Fruit fly (Drosophila melanogaster): ENCODE results near the gene IKKbeta.

Gene IKKbeta

DNA sequence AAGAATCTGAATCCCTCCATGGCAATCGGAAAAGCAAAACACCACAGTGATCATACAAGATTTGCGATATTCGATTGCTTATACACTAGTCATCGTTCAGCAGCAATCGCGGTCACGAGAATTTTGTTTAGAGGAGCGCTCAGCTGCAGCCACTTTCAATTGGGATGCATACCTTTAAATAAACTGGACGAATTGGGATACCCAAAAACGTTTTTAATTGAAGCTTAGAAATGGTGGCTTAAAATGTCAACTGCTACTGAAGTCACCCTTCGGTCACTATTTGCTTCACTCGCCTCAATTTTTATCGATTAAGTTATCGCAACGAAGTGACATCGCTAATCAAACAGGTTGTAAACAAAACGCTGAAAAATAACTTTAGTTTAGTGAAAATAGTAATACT, at the start of gene IKKbeta, which contains the start of gene CG5013:
Gene IKKbeta, minus strand, starts transcription at position 53 of the 400 bp plus-strand sequence.
Gene CG5013, plus strand, starts transcription at position 302 of the 400 bp plus-strand sequence.
- no peak for TF ChIP-seq pan (optimal IDR thresholded peaks at IDR 0.05)
- no peak for TF ChIP-seq psq (optimal IDR thresholded peaks at IDR 0.05)
- TF ChIP-seq Dll (optimal IDR thresholded peaks at IDR 0.05) = no peak
- no peak for TF ChIP-seq EcR (GFP tag; optimal IDR thresholded peaks at IDR 0.05)
- no peak for TF ChIP-seq usp (GFP tag; optimal IDR thresholded peaks at IDR 0.05)
- TF ChIP-seq CG8478 (optimal IDR thresholded peaks at IDR 0.05) = no peak

DNA sequence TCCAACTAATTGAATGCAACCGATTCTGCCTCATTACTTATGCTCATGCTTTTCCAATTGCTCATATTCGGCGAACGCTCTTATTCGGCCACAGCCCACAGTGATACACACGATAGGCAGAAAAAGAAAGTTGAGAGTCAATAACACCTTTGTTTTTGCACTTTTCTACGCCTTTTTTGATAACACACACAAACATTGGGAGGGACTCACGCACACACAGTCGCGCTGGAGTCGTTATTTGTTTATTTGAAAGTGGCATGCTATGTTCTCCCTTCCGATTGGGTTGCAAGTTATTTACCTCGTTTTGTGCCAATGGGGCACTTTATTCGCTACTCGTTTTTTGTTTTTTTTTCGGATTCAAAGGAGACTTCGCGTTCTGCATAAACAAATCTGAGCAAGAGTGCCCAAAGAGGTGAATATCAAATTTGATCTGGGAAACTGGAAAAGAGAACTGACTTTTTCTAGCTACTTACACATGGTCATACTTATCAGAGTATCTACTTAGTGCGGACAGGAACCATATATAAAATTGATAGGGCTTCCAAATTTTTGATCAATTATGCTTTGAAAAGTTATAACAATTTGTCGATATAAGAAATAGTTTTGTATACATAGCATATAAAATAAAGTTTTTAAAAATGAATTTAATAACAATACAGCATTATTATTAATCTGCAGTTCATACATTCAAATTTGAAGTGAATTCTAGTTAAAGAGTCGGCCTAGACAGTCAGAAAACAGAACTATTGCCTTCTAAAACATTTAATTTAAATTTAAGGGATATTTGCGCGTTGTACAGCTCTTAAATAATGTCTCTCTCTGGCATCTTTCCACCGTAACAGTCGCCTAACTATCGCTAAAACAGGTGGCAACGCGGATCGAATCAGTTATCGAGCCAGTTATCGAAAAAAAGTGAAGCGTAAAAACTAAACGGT, 49.4 kb upstream of the IKKbeta start, which contains the start of the genes Mhcl and Akt:
Gene Mhcl, minus strand, starts transcription at position 429 of the 935 bp plus-strand sequence.
Gene Akt, plus strand, starts transcription at position 896 of the 935 bp plus-strand sequence.
- no peak for TF ChIP-seq pan (optimal IDR thresholded peaks at IDR 0.05)
- TF ChIP-seq CG8478 (optimal IDR thresholded peaks at IDR 0.05) = no peak
- no peak for TF ChIP-seq psq (optimal IDR thresholded peaks at IDR 0.05)
- TF ChIP-seq usp (GFP tag; optimal IDR thresholded peaks at IDR 0.05) = no peak
- no peak for TF ChIP-seq EcR (GFP tag; optimal IDR thresholded peaks at IDR 0.05)
- no peak for TF ChIP-seq Dll (optimal IDR thresholded peaks at IDR 0.05)

- TF ChIP-seq Dll (optimal IDR thresholded peaks at IDR 0.05) = no peak
- peak; percentile 72 to 80 for TF ChIP-seq EcR (GFP tag; optimal IDR thresholded peaks at IDR 0.05)
These were observed 48.6 kb upstream of the IKKbeta start for dm6 chr3R:16097661-16098329.

DNA sequence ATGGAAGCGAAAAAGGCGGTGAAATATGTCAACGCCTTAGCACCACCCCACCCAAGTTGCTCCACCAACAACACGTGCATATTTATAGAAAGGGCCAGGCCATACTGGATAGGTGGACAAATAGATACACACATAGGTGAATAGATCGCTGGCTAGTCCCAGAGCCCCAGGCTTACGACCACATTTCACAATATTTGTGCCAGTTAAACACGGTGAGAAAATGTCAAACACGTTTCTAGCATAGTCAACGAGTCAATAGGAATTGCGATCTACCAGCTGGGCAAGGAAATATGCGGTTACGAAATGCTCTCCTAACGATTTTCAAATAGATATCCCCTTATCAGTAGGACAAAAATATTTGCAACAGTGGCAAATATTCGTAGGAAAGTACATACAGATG, 45.7 kb upstream of the IKKbeta start:
- TF ChIP-seq Dll (optimal IDR thresholded peaks at IDR 0.05) (no peak), EcR (GFP tag; optimal IDR thresholded peaks at IDR 0.05) (peak in 1 of 2 experiments; percentile 18), psq (optimal IDR thresholded peaks at IDR 0.05) (no peak)

- TF ChIP-seq EcR (GFP tag; optimal IDR thresholded peaks at IDR 0.05) (no peak), pan (optimal IDR thresholded peaks at IDR 0.05) (peak; percentile 86), psq (optimal IDR thresholded peaks at IDR 0.05) (no peak), CG8478 (optimal IDR thresholded peaks at IDR 0.05) (no peak), usp (GFP tag; optimal IDR thresholded peaks at IDR 0.05) (no peak), Dll (optimal IDR thresholded peaks at IDR 0.05) (no peak)
These were observed 44.9 kb upstream of the IKKbeta start for dm6 chr3R:16094011-16094729.

DNA sequence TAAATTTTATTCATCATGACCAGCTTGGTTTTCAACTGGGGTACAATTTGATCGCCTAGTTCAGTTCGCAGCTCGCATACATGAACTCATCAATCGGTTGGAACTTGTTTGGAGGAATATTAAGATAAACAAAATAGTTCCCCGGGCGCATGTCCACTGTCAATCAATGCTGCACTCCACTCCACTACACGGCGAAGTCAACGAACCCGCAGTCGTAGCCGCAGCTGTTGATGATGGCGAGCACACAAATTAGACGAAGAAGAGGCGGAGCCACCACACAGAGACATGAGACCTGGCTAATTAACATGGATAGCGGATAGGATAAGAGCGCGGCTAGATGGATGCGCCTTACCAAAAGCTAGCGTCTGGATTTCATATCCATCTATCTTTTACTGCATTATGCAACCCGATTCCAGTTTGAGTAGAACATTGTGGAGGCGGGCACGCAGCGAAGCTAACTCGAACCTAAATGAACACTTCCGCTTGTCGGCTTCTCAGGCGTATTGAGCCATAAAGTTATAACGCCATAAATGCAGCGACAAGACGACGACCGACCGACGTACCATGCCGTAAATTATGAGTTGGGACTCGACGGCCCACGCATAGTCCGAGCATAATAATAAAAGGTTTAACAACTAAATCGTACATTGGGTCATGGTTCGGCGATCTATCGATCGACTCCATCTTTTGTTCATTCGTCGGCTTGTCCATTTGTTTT, 42.8 kb upstream of the IKKbeta start:
- no peak for TF ChIP-seq Dll (optimal IDR thresholded peaks at IDR 0.05)
- peak in 1 of 2 experiments; percentile 64 for TF ChIP-seq EcR (GFP tag; optimal IDR thresholded peaks at IDR 0.05)
- no peak for TF ChIP-seq pan (optimal IDR thresholded peaks at IDR 0.05)

dm6 chr3R:16083578-16083977, 34.4 kb upstream of the IKKbeta start, which contains the start of gene sxe2:
TSS of gene sxe2 (plus strand) at chr3R:16083878.
- no peak for TF ChIP-seq usp (GFP tag; optimal IDR thresholded peaks at IDR 0.05)
- no peak for TF ChIP-seq EcR (GFP tag; optimal IDR thresholded peaks at IDR 0.05)
- no peak for TF ChIP-seq pan (optimal IDR thresholded peaks at IDR 0.05)
- TF ChIP-seq Dll (optimal IDR thresholded peaks at IDR 0.05) = no peak
- TF ChIP-seq psq (optimal IDR thresholded peaks at IDR 0.05) = no peak
- no peak for TF ChIP-seq CG8478 (optimal IDR thresholded peaks at IDR 0.05)

DNA sequence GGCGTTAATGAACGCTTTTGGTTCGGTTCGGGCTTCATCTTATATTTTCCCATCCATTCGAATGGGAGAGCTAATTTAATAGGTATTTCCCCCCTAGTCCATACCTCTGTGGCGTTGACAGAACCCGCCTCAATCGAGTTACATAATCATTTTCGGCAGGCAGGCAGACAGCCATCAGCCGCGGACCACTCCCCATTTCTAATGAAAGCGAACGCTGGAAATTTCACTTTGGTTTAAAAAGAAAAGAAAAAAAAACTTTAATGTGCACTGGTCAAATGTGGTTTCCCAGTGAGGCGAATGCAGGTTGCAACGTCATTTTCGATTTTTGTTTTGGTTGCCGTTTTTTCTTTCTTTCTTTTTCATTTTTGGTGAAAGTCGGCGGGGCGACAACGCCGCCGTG, 33.2 kb upstream of the IKKbeta start:
- no peak for TF ChIP-seq pan (optimal IDR thresholded peaks at IDR 0.05)
- no peak for TF ChIP-seq psq (optimal IDR thresholded peaks at IDR 0.05)
- TF ChIP-seq Dll (optimal IDR thresholded peaks at IDR 0.05) = no peak
- no peak for TF ChIP-seq EcR (GFP tag; optimal IDR thresholded peaks at IDR 0.05)
- TF ChIP-seq CG8478 (optimal IDR thresholded peaks at IDR 0.05) = no peak
- TF ChIP-seq usp (GFP tag; optimal IDR thresholded peaks at IDR 0.05) = no peak

DNA sequence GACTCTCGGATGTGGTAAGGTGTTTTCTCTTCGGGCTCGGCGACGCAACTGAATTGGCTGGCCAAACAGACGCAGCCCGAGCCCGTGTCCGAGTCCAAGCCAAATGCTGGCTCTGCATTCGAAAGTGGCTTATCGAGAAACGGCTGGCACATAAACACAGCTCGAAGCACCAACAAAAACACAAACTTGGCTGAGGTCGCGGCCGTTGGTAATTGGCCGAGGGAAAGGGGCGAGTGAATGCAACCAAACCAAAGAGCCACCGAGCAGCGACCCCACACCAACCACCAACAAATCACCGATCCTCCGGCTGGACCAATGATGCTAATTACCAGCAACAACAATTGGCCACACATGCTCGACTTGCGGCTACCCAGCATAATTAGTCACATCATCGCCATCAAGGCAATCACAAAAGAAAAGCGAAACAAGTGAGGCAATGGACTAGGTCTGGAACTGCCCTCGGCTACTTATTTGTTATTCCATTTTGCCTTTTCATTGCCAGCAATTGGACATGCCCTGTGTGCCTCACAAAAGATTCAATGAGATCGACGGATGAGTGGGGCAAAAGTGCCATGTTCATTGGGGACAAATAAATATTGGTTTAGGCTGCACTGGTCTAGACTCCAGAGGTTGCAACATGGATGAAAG, 31.8 kb upstream of the IKKbeta start, which contains the start of gene CG32855:
Gene CG32855, minus strand, starts transcription at position 51 of the 648 bp plus-strand sequence.
- TF ChIP-seq psq (optimal IDR thresholded peaks at IDR 0.05) = no peak
- TF ChIP-seq Dll (optimal IDR thresholded peaks at IDR 0.05) = no peak
- TF ChIP-seq pan (optimal IDR thresholded peaks at IDR 0.05) = no peak
- TF ChIP-seq usp (GFP tag; optimal IDR thresholded peaks at IDR 0.05) = no peak
- no peak for TF ChIP-seq EcR (GFP tag; optimal IDR thresholded peaks at IDR 0.05)
- no peak for TF ChIP-seq CG8478 (optimal IDR thresholded peaks at IDR 0.05)

DNA sequence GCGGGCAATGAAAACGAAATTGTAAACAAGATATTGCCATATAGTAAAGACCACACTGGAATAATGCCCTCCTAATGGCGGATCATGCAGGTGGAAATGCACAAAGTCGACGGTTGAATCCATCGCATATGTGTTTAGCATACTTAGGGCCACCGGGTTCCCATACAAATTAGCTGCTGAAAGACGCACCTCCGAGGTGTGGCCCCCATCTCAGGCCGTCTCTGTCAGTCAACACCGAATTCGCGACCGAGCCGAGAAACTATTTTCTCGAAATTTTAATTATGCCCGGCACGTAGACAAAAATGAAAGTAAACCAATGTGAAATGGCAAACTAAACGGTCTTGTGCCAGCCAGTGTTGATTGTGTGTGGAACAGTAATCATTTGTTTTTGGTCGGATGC, 29.0 kb upstream of the IKKbeta start:
- no peak for TF ChIP-seq usp (GFP tag; optimal IDR thresholded peaks at IDR 0.05)
- TF ChIP-seq Dll (optimal IDR thresholded peaks at IDR 0.05) = no peak
- TF ChIP-seq psq (optimal IDR thresholded peaks at IDR 0.05) = no peak
- TF ChIP-seq CG8478 (optimal IDR thresholded peaks at IDR 0.05) = no peak
- no peak for TF ChIP-seq EcR (GFP tag; optimal IDR thresholded peaks at IDR 0.05)
- no peak for TF ChIP-seq pan (optimal IDR thresholded peaks at IDR 0.05)

dm6 chr3R:16074122-16074521, 24.9 kb upstream of the IKKbeta start:
- TF ChIP-seq CG8478 (optimal IDR thresholded peaks at IDR 0.05) = no peak
- no peak for TF ChIP-seq EcR (GFP tag; optimal IDR thresholded peaks at IDR 0.05)
- TF ChIP-seq Dll (optimal IDR thresholded peaks at IDR 0.05) = no peak
- no peak for TF ChIP-seq usp (GFP tag; optimal IDR thresholded peaks at IDR 0.05)
- TF ChIP-seq pan (optimal IDR thresholded peaks at IDR 0.05) = no peak
- TF ChIP-seq psq (optimal IDR thresholded peaks at IDR 0.05) = no peak
